Worm (Caenorhabditis elegans) whole organism, young adult: Measurements from ENCODE around the gene ZK177.9.
A peak's percentile ranks its signal among the peaks of the same experiment; 100 is the strongest.

Experiments used
- B0035.1 ChIP-seq: sonication (generic microtip); optimal IDR thresholded peaks from 2 replicates; lab custom pipeline; 2016; ENCODE audit warnings: missing genetic modification characterization, mild to moderate bottlenecking, missing compliant biosample characterization, missing genotype, missing genetic modification reagents
- B0261.1 ChIP-seq: sonication (generic microtip); optimal IDR thresholded peaks from 2 replicates; lab custom pipeline; 2016; ENCODE audit warnings: mild to moderate bottlenecking, missing genetic modification characterization, moderate library complexity, missing compliant biosample characterization
- F22D6.2 ChIP-seq: sonication (generic microtip); optimal IDR thresholded peaks from 2 replicates; lab custom pipeline; 2016; ENCODE audit warnings: mild to moderate bottlenecking, missing genetic modification characterization, missing compliant biosample characterization
- F23B12.7 ChIP-seq: sonication (generic microtip); optimal IDR thresholded peaks from 2 replicates; lab custom pipeline; 2017; ENCODE audit warnings: missing genetic modification characterization, mild to moderate bottlenecking, missing compliant biosample characterization, antibody characterized with exemption, moderate library complexity; ENCODE audit not compliant: insufficient read depth
- F33H1.4 ChIP-seq: fragments of 200-800 bp; sonication (Bioruptor generic); IDR thresholded peaks from 2 replicates; pipeline ENCODE4 v1.3.6; 2022; ENCODE audit warnings: missing genetic modification reagents, missing genetic modification characterization, missing compliant biosample characterization
- F37B4.10 ChIP-seq: fragments of 200-800 bp; sonication (Bioruptor generic); IDR thresholded peaks from 2 replicates; pipeline ENCODE4 v1.3.6; 2022; ENCODE audit warnings: missing genetic modification characterization, missing compliant biosample characterization
- F52B5.7 ChIP-seq: sonication (generic microtip); optimal IDR thresholded peaks from 2 replicates; lab custom pipeline; 2016; ENCODE audit warnings: mild to moderate bottlenecking, missing genetic modification characterization, missing compliant biosample characterization
- F55B11.4 ChIP-seq: sonication (generic microtip); optimal IDR thresholded peaks from 2 replicates; lab custom pipeline; 2016; ENCODE audit warnings: missing compliant biosample characterization, missing genetic modification characterization, borderline replicate concordance; ENCODE audit not compliant: insufficient read depth
- T26A5.8 ChIP-seq: sonication (generic microtip); optimal IDR thresholded peaks from 2 replicates; lab custom pipeline; 2016; ENCODE audit warnings: missing genetic modification characterization, missing compliant biosample characterization
- athp-1 ChIP-seq: sonication (generic microtip); optimal IDR thresholded peaks from 2 replicates; lab custom pipeline; 2017; ENCODE audit warnings: mild to moderate bottlenecking, missing genetic modification characterization, missing compliant biosample characterization
- attf-5 ChIP-seq: fragments of 200-800 bp; sonication (Bioruptor generic); optimal IDR thresholded peaks from 2 replicates; lab custom pipeline; 2018; ENCODE audit warnings: mild to moderate bottlenecking, missing genetic modification characterization, missing compliant biosample characterization
- attf-6 ChIP-seq: fragments of 200-800 bp; sonication (Bioruptor generic); IDR thresholded peaks from 2 replicates; pipeline ENCODE4 v1.3.6; 2022; ENCODE audit warnings: missing genetic modification reagents, missing genetic modification characterization, missing compliant biosample characterization
- cebp-1 ChIP-seq, 2 experiments: fragments of 200-800 bp in 1 of 2; sonication (Bioruptor generic) in 1 of 2; sonication (generic microtip) in 1 of 2; IDR thresholded peaks in 1 of 2; optimal IDR thresholded peaks in 1 of 2; 2 replicates each; pipeline versions ENCODE4 v1.3.6 to Lab custom; 2017 to 2022; ENCODE audit warnings: missing compliant biosample characterization in 2 of 2, missing genetic modification characterization in 2 of 2, mild to moderate bottlenecking in 1 of 2, missing genetic modification reagents in 1 of 2, moderate library complexity in 1 of 2
- cebp-2 ChIP-seq: fragments of 200-800 bp; sonication (Bioruptor generic); IDR thresholded peaks from 2 replicates; pipeline ENCODE4 v1.3.6; 2022; ENCODE audit warnings: missing genetic modification characterization, missing compliant biosample characterization
- ceh-27 ChIP-seq: fragments of 200-800 bp; sonication (Bioruptor generic); optimal IDR thresholded peaks from 2 replicates; lab custom pipeline; 2018; ENCODE audit warnings: mild to moderate bottlenecking, missing genetic modification characterization, moderate library complexity, missing compliant biosample characterization
- ceh-58 ChIP-seq: fragments of 200-800 bp; sonication (Bioruptor generic); IDR thresholded peaks from 2 replicates; pipeline ENCODE4 v1.3.6; 2022; ENCODE audit warnings: missing genetic modification characterization, missing compliant biosample characterization
- chd-7 ChIP-seq: sonication (generic microtip); optimal IDR thresholded peaks from 2 replicates; lab custom pipeline; 2016; ENCODE audit warnings: mild to moderate bottlenecking, missing genetic modification characterization, moderate library complexity, missing compliant biosample characterization
- die-1 ChIP-seq: sonication (generic microtip); optimal IDR thresholded peaks from 2 replicates; lab custom pipeline; 2016; ENCODE audit warnings: missing genotype, mild to moderate bottlenecking, missing genetic modification characterization, missing compliant biosample characterization
- dpff-1 ChIP-seq: sonication (generic microtip); optimal IDR thresholded peaks from 2 replicates; lab custom pipeline; 2017; ENCODE audit warnings: mild to moderate bottlenecking, missing genetic modification characterization, missing compliant biosample characterization
- efl-1 ChIP-seq: fragments of 150-350 bp; optimal IDR thresholded peaks from 2 replicates; lab custom pipeline; 2014; ENCODE audit warnings: missing biosample characterization, missing genetic modification reagents, missing genetic modification characterization
- egrh-3 ChIP-seq: fragments of 200-800 bp; sonication (Bioruptor generic); IDR thresholded peaks from 2 replicates; pipeline ENCODE4 v1.3.6; 2022; ENCODE audit warnings: missing genetic modification reagents, missing genetic modification characterization, missing compliant biosample characterization
- ekl-4 ChIP-seq: fragments of 200-800 bp; sonication (Bioruptor generic); IDR thresholded peaks from 2 replicates; pipeline ENCODE4 v1.3.6; 2022; ENCODE audit warnings: missing genetic modification reagents, missing genetic modification characterization, missing compliant biosample characterization
- hlh-26 ChIP-seq: fragments of 200-800 bp; sonication (Bioruptor generic); conservative IDR thresholded peaks from 2 replicates; pipeline ENCODE4 v1.3.6; 2022; ENCODE audit warnings: missing genetic modification reagents, missing genetic modification characterization, missing compliant biosample characterization
- hsf-1 ChIP-seq: fragments of 200-800 bp; sonication (Bioruptor generic); IDR thresholded peaks from 2 replicates; pipeline ENCODE4 v1.3.6; 2022; ENCODE audit warnings: missing genetic modification reagents, missing genetic modification characterization, missing compliant biosample characterization
- let-526 ChIP-seq: fragments of 200-800 bp; sonication (Bioruptor generic); IDR thresholded peaks from 2 replicates; pipeline ENCODE4 v1.3.6; 2022; ENCODE audit warnings: missing genetic modification reagents, missing genetic modification characterization, missing compliant biosample characterization
- lir-1 ChIP-seq: fragments of 200-800 bp; sonication (Bioruptor generic); conservative IDR thresholded peaks from 2 replicates; pipeline ENCODE4 v1.3.6; 2022; ENCODE audit warnings: missing genetic modification reagents, missing genetic modification characterization, missing compliant biosample characterization
- nhr-179 ChIP-seq: sonication (generic microtip); optimal IDR thresholded peaks from 2 replicates; lab custom pipeline; 2016; ENCODE audit warnings: mild to moderate bottlenecking, missing genetic modification characterization, missing compliant biosample characterization
- nhr-80 ChIP-seq: sonication (generic microtip); optimal IDR thresholded peaks from 2 replicates; lab custom pipeline; 2016; ENCODE audit warnings: missing genetic modification characterization, missing compliant biosample characterization
- pha-4 ChIP-seq: fragments of 150-350 bp; sonication (generic microtip); optimal IDR thresholded peaks from 2 replicates; lab custom pipeline; 2014; ENCODE audit warnings: missing biosample characterization, missing genetic modification reagents, missing genetic modification characterization
- rec-8 ChIP-seq, 2 experiments: sonication (generic microtip); optimal IDR thresholded peaks; 2 replicates each; lab custom pipeline; 2016; ENCODE audit warnings: mild to moderate bottlenecking in 2 of 2, missing genetic modification characterization in 2 of 2, missing genetic modification reagents in 2 of 2, missing genotype in 2 of 2, missing biosample characterization in 1 of 2, missing compliant biosample characterization in 1 of 2, moderate library complexity in 1 of 2
- snpc-1.3 ChIP-seq: sonication (generic microtip); optimal IDR thresholded peaks from 2 replicates; lab custom pipeline; 2017; ENCODE audit warnings: missing genetic modification characterization, mild to moderate bottlenecking, missing compliant biosample characterization, antibody characterized with exemption, moderate library complexity, missing genotype, missing genetic modification reagents; ENCODE audit not compliant: insufficient read depth
- sptf-2 ChIP-seq: fragments of 200-800 bp; sonication (Bioruptor generic); optimal IDR thresholded peaks from 2 replicates; lab custom pipeline; 2018; ENCODE audit warnings: mild to moderate bottlenecking, missing genetic modification characterization, missing compliant biosample characterization
- tbp1 ChIP-seq: fragments of 200-800 bp; sonication (Bioruptor generic); optimal IDR thresholded peaks from 2 replicates; lab custom pipeline; 2018; ENCODE audit warnings: mild to moderate bottlenecking, missing genetic modification characterization, missing compliant biosample characterization
- tbx-9 ChIP-seq: sonication (generic microtip); optimal IDR thresholded peaks from 2 replicates; lab custom pipeline; 2016; ENCODE audit warnings: borderline replicate concordance, missing genetic modification characterization, inconsistent platforms, missing compliant biosample characterization
- unc-62 ChIP-seq: fragments of 150-350 bp; optimal IDR thresholded peaks from 2 replicates; lab custom pipeline; 2014; ENCODE audit warnings: missing biosample characterization, missing genetic modification reagents, missing genetic modification characterization
- zfh-2 ChIP-seq: fragments of 200-800 bp; sonication (Bioruptor generic); conservative IDR thresholded peaks from 2 replicates; pipeline ENCODE4 v1.3.6; 2022; ENCODE audit warnings: missing genetic modification reagents, missing genetic modification characterization, missing compliant biosample characterization
- ztf-26 ChIP-seq: sonication (generic microtip); optimal IDR thresholded peaks from 2 replicates; lab custom pipeline; 2017; ENCODE audit warnings: missing genetic modification characterization, missing compliant biosample characterization
- ztf-3 ChIP-seq: fragments of 200-800 bp; sonication (Bioruptor generic); optimal IDR thresholded peaks from 2 replicates; lab custom pipeline; 2018; ENCODE audit warnings: mild to moderate bottlenecking, missing genetic modification characterization, missing compliant biosample characterization
- ztf-6 ChIP-seq: fragments of 200-800 bp; sonication (Bioruptor generic); IDR thresholded peaks from 2 replicates; pipeline ENCODE4 v1.3.6; 2022; ENCODE audit warnings: missing genetic modification reagents, missing genetic modification characterization, missing compliant biosample characterization

ZK177.9 gene

DNA sequence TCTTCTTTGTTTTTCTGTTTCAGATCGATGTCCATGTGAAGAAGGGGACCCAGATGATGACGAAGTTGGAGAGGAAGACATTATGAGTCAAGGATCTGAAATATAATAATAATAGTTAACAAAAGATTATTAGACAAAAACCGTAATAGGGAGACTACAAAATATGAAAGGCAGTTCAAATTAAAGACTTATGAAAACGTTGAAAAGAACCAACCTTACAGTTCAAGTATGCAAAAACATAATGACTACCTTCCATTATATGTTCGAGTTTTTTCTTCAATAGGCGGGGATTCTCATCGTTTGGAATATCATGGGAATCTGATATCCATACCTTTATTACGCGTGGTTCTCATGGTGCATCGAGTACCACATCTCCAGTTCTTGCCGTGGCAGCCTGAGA lies 16.1 kb upstream of the ZK177.9 start, which contains the start of gene hlh-26:
Gene hlh-26 (minus strand): TSS at position 101 of the 400 bp plus-strand sequence.
- TF ChIP-seq athp-1 (tag; lab: Kevin White, UChicago), result no peak
- no peak for TF ChIP-seq ztf-3
- no peak for TF ChIP-seq F55B11.4 (tag; lab: Kevin White, UChicago)

DNA sequence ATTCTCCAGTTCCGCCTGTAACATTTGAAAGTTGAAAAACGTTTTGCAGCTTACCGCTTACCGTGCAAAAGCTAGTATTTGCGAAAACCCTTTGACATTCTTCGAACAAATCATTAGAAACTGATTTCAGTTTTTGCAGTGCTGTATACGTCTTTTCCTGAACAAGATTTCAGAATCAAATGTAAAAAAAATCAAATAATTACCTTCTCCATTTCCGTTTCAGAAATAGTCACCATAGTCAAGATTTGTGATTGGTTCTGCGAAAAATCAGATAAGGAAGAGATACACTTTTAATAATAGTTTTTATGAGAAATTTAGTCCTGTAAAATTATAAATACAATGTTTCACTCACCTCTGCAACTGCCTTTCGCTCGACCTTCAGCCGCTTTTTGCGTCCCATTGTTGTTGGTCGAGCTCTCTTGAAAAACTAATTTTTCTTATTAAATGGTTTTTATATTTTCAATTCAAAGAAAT lies 14.3 kb upstream of the ZK177.9 start, which contains the start of gene C17C3.9:
Gene C17C3.9 (minus strand): TSS at position 424 of the 474 bp plus-strand sequence.
- TF ChIP-seq hsf-1 (GFP tag; lab: Robert Waterston, UW) (no peak), lir-1 (GFP tag; lab: Robert Waterston, UW) (no peak), attf-6 (GFP tag; lab: Robert Waterston, UW) (no peak), let-526 (GFP tag; lab: Robert Waterston, UW) (no peak), sptf-2 (GFP tag; lab: Kevin White, UChicago) (no peak), chd-7 (tag; lab: Kevin White, UChicago) (no peak), cebp-2 (GFP tag; lab: Robert Waterston, UW) (no peak), tbp1 (no peak), F22D6.2 (tag; lab: Kevin White, UChicago) (no peak), rec-8 (tag; optimal IDR thresholded peaks at IDR 0.05; lab: Kevin White, UChicago) (no peak), nhr-80 (tag; lab: Kevin White, UChicago) (no peak), attf-5 (GFP tag; lab: Kevin White, UChicago) (no peak), ztf-6 (GFP tag; lab: Robert Waterston, UW) (no peak), F37B4.10 (GFP tag; lab: Robert Waterston, UW) (no peak), cebp-1 (GFP tag; IDR thresholded peaks at IDR 0.05; lab: Robert Waterston, UW) (no peak), cebp-1 (tag; optimal IDR thresholded peaks at IDR 0.05; lab: Kevin White, UChicago) (no peak), ceh-58 (no peak)
- TF ChIP-seq, all 124 proteins: peak for 0

DNA sequence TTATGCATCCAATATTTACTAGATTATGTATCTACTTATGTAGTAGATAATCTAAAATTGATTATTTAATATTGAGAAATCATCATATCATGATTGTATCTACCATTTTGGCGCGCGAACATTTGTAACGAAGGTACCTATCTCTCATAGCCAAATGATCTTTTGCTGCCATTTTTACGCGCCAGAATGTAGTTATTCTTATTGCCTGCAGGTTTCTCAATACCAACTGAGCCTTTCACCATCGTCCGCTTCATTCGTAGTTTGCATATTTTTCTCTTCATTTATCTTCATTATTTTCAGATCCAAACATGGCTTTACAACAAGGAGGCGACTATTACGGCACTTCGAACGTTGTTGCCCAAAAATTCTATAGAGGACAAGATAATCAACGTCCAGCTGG lies 10.3 kb upstream of the ZK177.9 start, which contains the start of gene ZK177.1:
Gene ZK177.1 (plus strand): TSS at position 301 of the 400 bp plus-strand sequence.
- TF ChIP-seq ceh-58 (no peak), pha-4 (tag; lab: Kevin White, UChicago) (no peak), egrh-3 (GFP tag; lab: Robert Waterston, UW) (no peak), efl-1 (GFP tag; lab: Kevin White, UChicago) (peak; percentile 13)

DNA sequence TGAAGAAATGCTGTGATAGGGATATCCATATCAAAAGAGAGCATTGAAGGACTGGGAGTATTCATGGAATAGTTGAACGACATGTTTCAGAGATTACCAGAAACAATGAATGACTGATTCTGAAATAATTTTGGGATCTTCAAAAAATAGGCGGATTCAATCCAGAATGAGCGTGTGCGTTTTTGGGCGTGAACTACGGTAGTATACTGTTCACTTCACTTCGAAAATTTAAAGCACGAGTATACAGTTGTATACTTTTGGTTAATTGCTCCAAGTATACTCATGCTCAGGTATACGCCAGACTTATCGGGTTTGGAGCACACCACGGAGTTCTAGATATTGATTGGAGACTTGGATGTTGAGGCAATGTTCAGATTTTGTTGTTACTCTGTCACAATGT lies 7.8 kb upstream of the ZK177.9 start, which contains the start of gene tbx-35:
Gene tbx-35 (minus strand): TSS at position 101 of the 400 bp plus-strand sequence.
- TF ChIP-seq efl-1 (GFP tag; lab: Kevin White, UChicago), result no peak

DNA sequence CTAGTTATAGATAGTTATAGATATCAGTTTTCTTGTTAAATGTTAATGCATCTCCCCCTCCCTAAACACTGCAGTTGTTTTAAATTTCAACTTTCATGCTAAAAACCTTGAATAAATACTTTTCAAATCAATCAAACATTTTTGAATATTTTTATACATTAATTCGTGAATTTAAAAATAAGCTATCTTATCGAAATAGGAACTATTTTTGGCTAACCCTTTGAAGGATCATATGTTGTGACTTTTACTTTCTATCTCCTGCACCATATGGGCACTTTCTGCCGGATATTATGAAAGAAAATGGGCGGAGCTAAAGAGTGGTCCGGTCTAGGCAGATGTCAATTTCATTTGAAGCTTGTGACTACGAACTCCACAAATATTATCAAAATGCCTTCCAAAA lies 5.1 kb upstream of the ZK177.9 start, which contains the start of gene ZK177.11:
Gene ZK177.11 (plus strand): TSS at position 301 of the 400 bp plus-strand sequence.
- TF ChIP-seq die-1 (no peak), ekl-4 (GFP tag; lab: Robert Waterston, UW) (no peak), F23B12.7 (tag; lab: Kevin White, UChicago) (no peak), B0261.1 (tag; lab: Kevin White, UChicago) (no peak), nhr-179 (tag; lab: Kevin White, UChicago) (no peak)

DNA sequence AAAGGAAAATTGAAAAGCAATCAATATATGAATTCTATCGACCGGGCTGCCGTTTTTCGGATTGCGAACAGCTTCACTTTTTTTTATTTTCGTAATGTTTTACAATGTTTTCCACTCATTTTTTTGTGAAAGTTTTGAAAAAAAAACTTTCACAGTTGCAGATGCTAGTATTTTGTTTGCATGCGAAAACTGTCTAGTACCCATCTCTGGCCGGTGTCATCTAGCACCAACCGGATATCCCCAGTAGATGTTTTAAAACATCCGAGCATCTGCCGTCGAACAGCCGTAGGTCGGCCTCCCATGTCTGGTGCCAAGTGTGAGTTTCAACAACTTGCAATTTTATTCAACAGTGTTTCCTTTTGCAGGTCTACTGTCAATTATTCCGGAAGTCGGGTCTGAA lies 3.9 kb upstream of the ZK177.9 start, which contains the start of gene ZK177.12:
Gene ZK177.12 (plus strand): TSS at position 301 of the 400 bp plus-strand sequence.
- TF ChIP-seq hlh-26 (GFP tag; lab: Robert Waterston, UW) (no peak), B0035.1 (tag; lab: Kevin White, UChicago) (no peak), zfh-2 (no peak), chd-7 (tag; lab: Kevin White, UChicago) (no peak), tbx-9 (no peak), lir-1 (GFP tag; lab: Robert Waterston, UW) (no peak), tbp1 (no peak), F52B5.7 (tag; lab: Kevin White, UChicago) (no peak), F33H1.4 (GFP tag; lab: Robert Waterston, UW) (no peak), unc-62 (GFP tag; lab: Kevin White, UChicago) (no peak), ztf-26 (tag; lab: Kevin White, UChicago) (no peak), T26A5.8 (no peak), let-526 (GFP tag; lab: Robert Waterston, UW) (no peak), dpff-1 (tag; lab: Kevin White, UChicago) (no peak), snpc-1.3 (no peak), ceh-27 (GFP tag; lab: Kevin White, UChicago) (no peak)
